Fruit fly (Drosophila melanogaster): ENCODE results near the gene CG7017.

CG7017 gene

dm6 chr3L:20198138-20198559 is 13.8 kb downstream of the CG7017 start, which contains the start of gene CG42674 (continued):
- TF ChIP-seq lola (GFP tag; optimal IDR thresholded peaks at IDR 0.05) (no peak), CG6272 (GFP tag; IDR thresholded peaks at IDR 0.05) (no peak), kah (GFP tag; optimal IDR thresholded peaks at IDR 0.05) (no peak), CG13424 (tag; optimal IDR thresholded peaks at IDR 0.05) (no peak), CG18476 (GFP tag; optimal IDR thresholded peaks at IDR 0.05) (no peak), CG5245 (GFP tag; optimal IDR thresholded peaks at IDR 0.05) (no peak), her (GFP tag; optimal IDR thresholded peaks at IDR 0.05) (no peak), ci (GFP tag; IDR thresholded peaks at IDR 0.05) (no peak), CG42726 (GFP tag; IDR thresholded peaks at IDR 0.05; ENCODE audit: partially characterized antibody) (no peak; the same call in 1 of the 2 replicates), MBD-R2 (GFP tag; IDR thresholded peaks at IDR 0.05) (no peak), repo (GFP tag; optimal IDR thresholded peaks at IDR 0.05) (no peak), so (GFP tag; IDR thresholded peaks at IDR 0.05) (no peak), chm (GFP tag; IDR thresholded peaks at IDR 0.05) (peak; percentile 61; the same call in 1 of the 2 replicates), Atf3 (GFP tag; optimal IDR thresholded peaks at IDR 0.05) (no peak), rib (GFP tag; IDR thresholded peaks at IDR 0.05) (peak; percentile 56; the same call in 1 of the 2 replicates), zfh2 (GFP tag; optimal IDR thresholded peaks at IDR 0.05) (no peak), disco-r (GFP tag; optimal IDR thresholded peaks at IDR 0.05) (no peak), H2.0 (GFP tag; IDR thresholded peaks at IDR 0.05) (no peak), CG34422 (GFP tag; IDR thresholded peaks at IDR 0.05) (peak; percentile 63; the same call in 1 of the 3 replicates), seq (GFP tag; IDR thresholded peaks at IDR 0.05) (0 out of 2 replicates have a peak, but pooled peaks have one; percentile 11), HLH54F (GFP tag; optimal IDR thresholded peaks at IDR 0.05) (no peak), wek (GFP tag; optimal IDR thresholded peaks at IDR 0.05) (no peak), CG13287 (GFP tag; IDR thresholded peaks at IDR 0.05; ENCODE audit: partially characterized antibody) (peak; percentile 37; the same call in 1 of the 2 replicates), CG3847 (GFP tag; IDR thresholded peaks at IDR 0.05) (no peak), Meics (GFP tag; optimal IDR thresholded peaks at IDR 0.05) (peak; percentile 12), gt (GFP tag; IDR thresholded peaks at IDR 0.05) (no peak), Hmx (GFP tag; optimal IDR thresholded peaks at IDR 0.05) (no peak), Nf-YC (tag; optimal IDR thresholded peaks at IDR 0.05) (no peak), CG6175 (GFP tag; IDR thresholded peaks at IDR 0.05) (no peak), CG2889 (GFP tag; IDR thresholded peaks at IDR 0.05) (no peak), vfl (GFP tag; optimal IDR thresholded peaks at IDR 0.05) (no peak), CG13775 (GFP tag; optimal IDR thresholded peaks at IDR 0.05) (no peak), CG9817 (tag; optimal IDR thresholded peaks at IDR 0.05) (no peak), chn (GFP tag; optimal IDR thresholded peaks at IDR 0.05) (no peak), CG1603 (tag; optimal IDR thresholded peaks at IDR 0.05) (no peak), chinmo (GFP tag; IDR thresholded peaks at IDR 0.05; ENCODE audit: partially characterized antibody) (peak; percentile 60; the same call in 1 of the 4 replicates), Ptx1 (GFP tag; IDR thresholded peaks at IDR 0.05) (no peak), CG7556 (GFP tag; optimal IDR thresholded peaks at IDR 0.05) (no peak), CG15073 (GFP tag; optimal IDR thresholded peaks at IDR 0.05) (no peak), CG6654 (GFP tag; optimal IDR thresholded peaks at IDR 0.05) (no peak), ERR (GFP tag; optimal IDR thresholded peaks at IDR 0.05) (no peak), CG12391 (tag; optimal IDR thresholded peaks at IDR 0.05) (no peak), caup (GFP tag; optimal IDR thresholded peaks at IDR 0.05; ENCODE audit: severe bottlenecking) (peak; percentile 3), CG4854 (GFP tag; optimal IDR thresholded peaks at IDR 0.05) (no peak), CG17829 (tag; optimal IDR thresholded peaks at IDR 0.05) (no peak), Sry-β (GFP tag; optimal IDR thresholded peaks at IDR 0.05) (no peak), sens-2 (GFP tag; IDR thresholded peaks at IDR 0.05) (no peak), phol (tag; optimal IDR thresholded peaks at IDR 0.05) (no peak), Adf1 (GFP tag; IDR thresholded peaks at IDR 0.05) (peak; percentile 18; the same call in 1 of the 2 replicates), cg (GFP tag; optimal IDR thresholded peaks at IDR 0.05) (peak; percentile 61), CG18619 (GFP tag; optimal IDR thresholded peaks at IDR 0.05) (no peak)

Measured in whole organism, embryonic.